Worm (Caenorhabditis elegans) whole organism, L3 larva: ENCODE measurements around the gene F35A5.8.

Experiments
- R02D3.7 ChIP-seq: fragments of 150-350 bp; optimal IDR thresholded peaks from 2 replicates; lab custom pipeline; 2014; ENCODE audit warnings: missing biosample characterization, missing genetic modification characterization
- ama-1 ChIP-seq: fragments of 150-350 bp; optimal IDR thresholded peaks from 2 replicates; lab custom pipeline; 2018
- ceh-16 ChIP-seq: sonication (generic microtip); optimal IDR thresholded peaks from 2 replicates; lab custom pipeline; 2017; ENCODE audit warnings: missing biosample characterization, missing genetic modification characterization
- elt-1 ChIP-seq: fragments of 150-350 bp; optimal IDR thresholded peaks from 2 replicates; lab custom pipeline; 2014; ENCODE audit warnings: missing biosample characterization, missing genetic modification characterization
- pha-4 ChIP-seq: fragments of 150-350 bp; optimal IDR thresholded peaks from 2 replicates; lab custom pipeline; 2014; ENCODE audit warnings: missing biosample characterization, missing genetic modification reagents, missing genetic modification characterization
- ztf-11 ChIP-seq: fragments of 150-350 bp; optimal IDR thresholded peaks from 2 replicates; lab custom pipeline; 2014; ENCODE audit warnings: missing biosample characterization, missing genetic modification characterization

DNA sequence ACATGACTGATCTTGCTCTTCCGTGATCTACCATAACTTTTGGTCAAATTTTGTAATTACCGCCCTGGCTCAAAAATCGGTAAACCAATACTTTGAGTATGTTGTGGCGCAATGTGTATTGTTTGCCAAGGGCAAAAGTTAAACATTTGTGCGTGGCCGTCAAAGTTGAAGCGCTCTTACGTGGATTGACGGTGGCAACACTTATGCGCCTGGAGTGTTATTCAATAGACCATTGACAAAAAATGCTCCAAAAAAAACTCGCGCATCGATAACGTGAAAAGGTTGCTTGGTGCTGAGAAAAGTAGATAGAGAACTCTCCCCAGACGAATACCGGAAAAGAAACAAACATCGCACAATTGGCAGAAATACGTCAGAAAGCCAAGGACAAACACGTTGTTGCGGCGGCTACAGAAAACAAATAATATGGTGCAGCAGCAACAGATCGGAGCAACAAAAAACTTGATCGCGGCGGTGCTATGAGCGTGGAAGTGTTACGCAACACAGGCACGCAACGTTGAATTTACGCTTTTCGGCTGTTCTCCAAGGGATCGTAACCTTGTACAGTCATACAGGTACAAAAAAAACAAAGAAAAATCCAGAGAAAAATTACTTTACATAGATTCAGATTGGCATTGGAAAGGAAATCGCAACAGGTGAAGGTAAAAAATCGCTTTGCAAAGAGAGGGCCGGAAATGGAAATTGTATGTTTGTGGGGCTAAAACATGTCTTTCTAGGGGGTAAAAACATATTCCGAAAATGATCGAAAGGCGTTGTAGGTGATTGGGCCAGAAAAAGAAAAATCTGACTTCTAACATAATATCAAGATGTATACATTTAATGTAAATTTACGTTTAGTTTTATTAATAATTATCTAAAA lies 30.9 kb upstream of the F35A5.8 start:
- TF ChIP-seq pha-4 (peak; percentile 84), R02D3.7 (tag; lab: Kevin White, UChicago) (no peak), ceh-16 (no peak), ama-1 (no peak), elt-1 (tag; lab: Kevin White, UChicago) (no peak), ztf-11 (no peak)
